Worm (Caenorhabditis elegans) whole organism, L4/young adult: ENCODE data around the gene rfth-1.

Experiments used
- W03F9.2 ChIP-seq: fragments of 150-350 bp; optimal IDR thresholded peaks from 2 replicates; lab custom pipeline; 2014; ENCODE audit warnings: missing biosample characterization, missing genetic modification characterization
- dao-5 ChIP-seq: sonication (generic microtip); optimal IDR thresholded peaks from 2 replicates; lab custom pipeline; 2016; ENCODE audit warnings: missing genotype, missing genetic modification characterization, moderate library complexity, missing compliant biosample characterization
- him-1 ChIP-seq: sonication (generic microtip); optimal IDR thresholded peaks from 2 replicates; lab custom pipeline; 2016; ENCODE audit warnings: missing genotype, missing genetic modification reagents, missing genetic modification characterization, missing compliant biosample characterization

ce11 chrIV:4484555-4484954 lies 26.6 kb downstream of the rfth-1 start:
- TF ChIP-seq dao-5 (tag; lab: Kevin White, UChicago) (no peak), him-1 (no peak), W03F9.2 (tag; lab: Kevin White, UChicago) (no peak)
